Fruit fly (Drosophila melanogaster) whole organism, wandering third instar larva: ENCODE measurements around the gene CG42245.

Experiments
- CG32264 ChIP-seq: fragments of 200-800 bp; sonication (Bioruptor generic); optimal IDR thresholded peaks from 2 replicates; lab custom pipeline; 2016; ENCODE audit warnings: missing biosample characterization, missing genetic modification characterization
- CG9705 ChIP-seq: fragments of 200-800 bp; sonication (Bioruptor generic); optimal IDR thresholded peaks from 2 replicates; lab custom pipeline; 2018; ENCODE audit warnings: missing biosample characterization, mild to moderate bottlenecking, missing genetic modification characterization
- Dfd ChIP-seq: fragments of >200 bp; optimal IDR thresholded peaks from 2 replicates; lab custom pipeline; 2017; ENCODE audit warnings: missing biosample characterization, missing genetic modification characterization
- HLH106 ChIP-seq: fragments of 200-800 bp; optimal IDR thresholded peaks from 3 replicates; lab custom pipeline; 2019; ENCODE audit warnings: missing biosample characterization, mild to moderate bottlenecking, missing genetic modification characterization, moderate library complexity
- Hnf4 ChIP-seq: fragments of 200-800 bp; sonication (Bioruptor generic); optimal IDR thresholded peaks from 2 replicates; lab custom pipeline; 2016; ENCODE audit warnings: missing biosample characterization, mild to moderate bottlenecking, missing genetic modification characterization
- Hr83 ChIP-seq: fragments of 200-300 bp; sonication (Bioruptor generic); optimal IDR thresholded peaks from 2 replicates; lab custom pipeline; 2016; ENCODE audit warnings: missing biosample characterization, mild to moderate bottlenecking, missing genetic modification characterization, moderate library complexity; ENCODE audit not compliant: poor library complexity, severe bottlenecking
- Jra ChIP-seq: sonication (Bioruptor generic); optimal IDR thresholded peaks from 2 replicates; lab custom pipeline; 2016; ENCODE audit warnings: missing biosample characterization, missing genetic modification characterization
- Mio ChIP-seq: sonication (Bioruptor generic); optimal IDR thresholded peaks from 2 replicates; lab custom pipeline; 2016; ENCODE audit warnings: missing biosample characterization, missing genetic modification characterization
- N ChIP-seq: fragments of >200 bp; optimal IDR thresholded peaks from 2 replicates; lab custom pipeline; 2018; ENCODE audit warnings: missing biosample characterization, missing external identifiers, missing genetic modification characterization
- OdsH ChIP-seq: fragments of 200-800 bp; sonication (Bioruptor generic); optimal IDR thresholded peaks from 2 replicates; lab custom pipeline; 2016; ENCODE audit warnings: missing biosample characterization, mild to moderate bottlenecking, missing genetic modification characterization
- Rel ChIP-seq, 2 experiments: fragments of 200-800 bp; sonication (Bioruptor generic) in 1 of 2; optimal IDR thresholded peaks; 2 replicates in 1 of 2; 3 replicates in 1 of 2; lab custom pipeline; 2016 to 2019; ENCODE audit warnings: mild to moderate bottlenecking in 2 of 2, missing biosample characterization in 2 of 2, missing genetic modification characterization in 2 of 2, moderate library complexity in 1 of 2
- Sp1 ChIP-seq: fragments of 200-800 bp; sonication (Bioruptor generic); optimal IDR thresholded peaks from 3 replicates; lab custom pipeline; 2019; ENCODE audit warnings: missing biosample characterization, mild to moderate bottlenecking, missing genetic modification characterization, moderate library complexity
- Vsx2 ChIP-seq: fragments of 200-300, 225-300 bp; sonication (Bioruptor generic); optimal IDR thresholded peaks from 2 replicates; lab custom pipeline; 2018; ENCODE audit warnings: missing biosample characterization, missing genetic modification characterization; ENCODE audit not compliant: partially characterized antibody
- br ChIP-seq: fragments of 200-800 bp; sonication (Bioruptor generic); optimal IDR thresholded peaks from 2 replicates; lab custom pipeline; 2016; ENCODE audit warnings: missing biosample characterization, missing genetic modification characterization
- brk ChIP-seq: fragments of 200-800 bp; sonication (Bioruptor generic); optimal IDR thresholded peaks from 2 replicates; lab custom pipeline; 2016; ENCODE audit warnings: missing biosample characterization, mild to moderate bottlenecking, missing genetic modification characterization
- dl ChIP-seq, 2 experiments: fragments of 175-275, 200-275 bp in 1 of 2; fragments of 200-275 bp in 1 of 2; sonication (Bioruptor generic); optimal IDR thresholded peaks; lab custom pipeline; 2018; ENCODE audit warnings: mild to moderate bottlenecking in 2 of 2, missing biosample characterization in 2 of 2, missing genetic modification characterization in 2 of 2, moderate library complexity in 2 of 2; ENCODE audit not compliant: partially characterized antibody in 2 of 2, insufficient read depth in 1 of 2
- dmrt93B ChIP-seq: fragments of 200-800 bp; sonication (Bioruptor generic); optimal IDR thresholded peaks from 2 replicates; lab custom pipeline; 2018; ENCODE audit warnings: missing biosample characterization, mild to moderate bottlenecking, missing genetic modification characterization
- ey ChIP-seq: fragments of 200-800 bp; sonication (Bioruptor generic); optimal IDR thresholded peaks from 2 replicates; lab custom pipeline; 2016; ENCODE audit warnings: missing biosample characterization, missing genetic modification characterization
- foxo ChIP-seq, 2 experiments: fragments of 200-800 bp; sonication (Bioruptor generic); optimal IDR thresholded peaks; 2 replicates in 1 of 2; 3 replicates in 1 of 2; lab custom pipeline; 2016 to 2017; ENCODE audit warnings: missing biosample characterization in 2 of 2, missing genetic modification characterization in 2 of 2
- fru ChIP-seq: fragments of 200-800 bp; sonication (Bioruptor generic); optimal IDR thresholded peaks from 3 replicates; lab custom pipeline; 2016; ENCODE audit warnings: missing biosample characterization, mild to moderate bottlenecking, missing genetic modification characterization
- h ChIP-seq: fragments of 200-800 bp; sonication (Bioruptor generic); optimal IDR thresholded peaks from 3 replicates; lab custom pipeline; 2016; ENCODE audit warnings: missing biosample characterization, mild to moderate bottlenecking, missing genetic modification characterization
- jim ChIP-seq: fragments of 175-275, 200-325 bp; sonication (Bioruptor generic); optimal IDR thresholded peaks from 2 replicates; lab custom pipeline; 2016; ENCODE audit warnings: missing biosample characterization, mild to moderate bottlenecking, missing genetic modification characterization
- lola ChIP-seq: fragments of >200 bp; optimal IDR thresholded peaks from 2 replicates; lab custom pipeline; 2017; ENCODE audit warnings: missing biosample characterization, missing genetic modification characterization
- pan ChIP-seq: fragments of >200 bp; optimal IDR thresholded peaks from 2 replicates; lab custom pipeline; 2017
- psq ChIP-seq: fragments of 200-800 bp; sonication (Bioruptor generic); optimal IDR thresholded peaks from 3 replicates; lab custom pipeline; 2017; ENCODE audit warnings: missing biosample characterization, mild to moderate bottlenecking, missing genetic modification characterization, moderate library complexity
- rgr ChIP-seq: fragments of 200-800 bp; sonication (Bioruptor generic); optimal IDR thresholded peaks from 3 replicates; lab custom pipeline; 2016; ENCODE audit warnings: missing biosample characterization, mild to moderate bottlenecking, missing genetic modification characterization
- sage ChIP-seq: fragments of 200-800 bp; sonication (Bioruptor generic); optimal IDR thresholded peaks from 2 replicates; lab custom pipeline; 2016; ENCODE audit warnings: missing biosample characterization, mild to moderate bottlenecking, missing genetic modification characterization
- sv ChIP-seq: fragments of 200-800 bp; sonication (Bioruptor generic); optimal IDR thresholded peaks from 3 replicates; lab custom pipeline; 2016; ENCODE audit warnings: missing biosample characterization, missing genetic modification characterization
- tai ChIP-seq: sonication (Bioruptor generic); optimal IDR thresholded peaks from 2 replicates; lab custom pipeline; 2016; ENCODE audit warnings: missing biosample characterization, missing genetic modification characterization
- usp ChIP-seq: fragments of >200 bp; optimal IDR thresholded peaks from 2 replicates; lab custom pipeline; 2017; ENCODE audit warnings: missing biosample characterization, missing genetic modification characterization
- woc ChIP-seq: sonication (Bioruptor generic); optimal IDR thresholded peaks from 2 replicates; lab custom pipeline; 2016; ENCODE audit warnings: missing biosample characterization, mild to moderate bottlenecking, missing genetic modification characterization

The CG42245 gene

dm6 chr3L:2582753-2583536 is 48.6 kb upstream of the CG42245 start:
- TF ChIP-seq brk (GFP tag; lab: Kevin White, UChicago) (peak; percentile 81), h (GFP tag; lab: Kevin White, UChicago) (peak; percentile 93), Rel (GFP tag; optimal IDR thresholded peaks at IDR 0.05; lab: Kevin White, UChicago) (peak; percentile 76), Rel (tag; optimal IDR thresholded peaks at IDR 0.05; lab: Kevin White, UChicago) (peak; percentile 80), Hnf4 (peak; percentile 89), sage (GFP tag; lab: Kevin White, UChicago) (peak; percentile 84), rgr (GFP tag; lab: Kevin White, UChicago) (peak; percentile 91), psq (peak; percentile 86), dl (GFP tag; optimal IDR thresholded peaks at IDR 0.05; lab: Kevin White, UChicago; ENCODE audit: insufficient read depth in 1 of 2, partially characterized antibody in 2 of 2) (peak in 1 of 2 experiments; percentile 18), jim (GFP tag; lab: Kevin White, UChicago) (no peak), Vsx2 (no peak), tai (GFP tag; lab: Kevin White, UChicago) (peak; percentile 82), HLH106 (peak; percentile 85), dmrt93B (peak; percentile 70), ey (peak; percentile 94), sv (GFP tag; lab: Kevin White, UChicago) (peak; percentile 19), Mio (GFP tag; lab: Kevin White, UChicago) (peak; percentile 43), Sp1 (GFP tag; lab: Kevin White, UChicago) (peak; percentile 88), woc (GFP tag; lab: Kevin White, UChicago) (peak; percentile 76), CG32264 (GFP tag; lab: Kevin White, UChicago) (peak; percentile 83), Hr83 (no peak), Dfd (GFP tag; lab: Kevin White, UChicago) (no peak), Jra (GFP tag; lab: Kevin White, UChicago) (peak; percentile 74), lola (GFP tag; lab: Kevin White, UChicago) (no peak), br (peak; percentile 92), CG9705 (GFP tag; lab: Kevin White, UChicago) (peak; percentile 56), fru (peak; percentile 91), pan (lab: Kevin White, UChicago) (no peak), OdsH (GFP tag; lab: Kevin White, UChicago) (peak; percentile 86), foxo (GFP tag; optimal IDR thresholded peaks at IDR 0.05; lab: Kevin White, UChicago) (peak; percentile 51 to 94), usp (no peak)

DNA sequence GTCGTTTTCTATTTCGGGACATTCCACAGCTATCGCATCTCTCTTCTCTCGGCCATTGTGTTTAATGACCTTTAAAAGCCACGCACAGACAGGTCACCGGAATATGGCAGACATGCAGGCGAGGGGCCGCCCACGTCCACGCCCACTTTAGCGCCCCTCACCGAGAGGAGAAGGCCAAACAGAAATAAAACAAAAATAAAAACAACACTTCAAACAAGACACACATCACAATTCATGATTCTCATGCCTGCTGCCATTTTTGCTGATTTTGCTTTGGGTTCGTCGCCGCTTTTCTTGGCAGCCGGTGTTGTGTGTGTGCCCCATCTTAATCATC is 48.0 kb upstream of the CG42245 start:
- TF ChIP-seq CG32264 (GFP tag; lab: Kevin White, UChicago) (no peak), dmrt93B (no peak), psq (no peak), h (GFP tag; lab: Kevin White, UChicago) (no peak), N (GFP tag; lab: Kevin White, UChicago) (no peak)
- TF ChIP-seq, all 38 proteins: peak for 0

- TF ChIP-seq HLH106 (peak; percentile 22), rgr (GFP tag; lab: Kevin White, UChicago) (peak; percentile 20), Dfd (GFP tag; lab: Kevin White, UChicago) (peak; percentile 29), dl (GFP tag; optimal IDR thresholded peaks at IDR 0.05; lab: Kevin White, UChicago; ENCODE audit: insufficient read depth in 1 of 2, partially characterized antibody in 2 of 2) (no peak), sv (GFP tag; lab: Kevin White, UChicago) (peak; percentile 61), Hnf4 (peak; percentile 37), h (GFP tag; lab: Kevin White, UChicago) (peak; percentile 8), Sp1 (GFP tag; lab: Kevin White, UChicago) (no peak), N (GFP tag; lab: Kevin White, UChicago) (no peak), br (peak; percentile 47), psq (peak; percentile 4), OdsH (GFP tag; lab: Kevin White, UChicago) (peak; percentile 44), ey (peak; percentile 41), CG32264 (GFP tag; lab: Kevin White, UChicago) (no peak), foxo (GFP tag; optimal IDR thresholded peaks at IDR 0.05; lab: Kevin White, UChicago) (peak in 1 of 2 experiments; percentile 20)
These were observed 47.3 kb upstream of the CG42245 start for dm6 chr3L:2584119-2584805.
